Worm (Caenorhabditis elegans): Measurements from ENCODE around the gene R12B2.7.

- TF ChIP-seq nhr-28 (tag; optimal IDR thresholded peaks at IDR 0.05) = no peak
- TF ChIP-seq mab-9 (GFP tag; IDR thresholded peaks at IDR 0.05) = no peak
- no peak for TF ChIP-seq ztf-4 (tag; optimal IDR thresholded peaks at IDR 0.05)
- no peak for TF ChIP-seq fos-1 (tag; optimal IDR thresholded peaks at IDR 0.05)
- no peak for TF ChIP-seq ceh-82 (tag; optimal IDR thresholded peaks at IDR 0.05)
- no peak for TF ChIP-seq skn-1 (tag; optimal IDR thresholded peaks at IDR 0.05)
- no peak for TF ChIP-seq elt-3 (tag; optimal IDR thresholded peaks at IDR 0.05)
- no peak for TF ChIP-seq C04F5.9 (tag; optimal IDR thresholded peaks at IDR 0.05)
- TF ChIP-seq jun-1 (tag; optimal IDR thresholded peaks at IDR 0.05) = no peak
- no peak for TF ChIP-seq zag-1 (tag; optimal IDR thresholded peaks at IDR 0.05)
- no peak for TF ChIP-seq nhr-47 (tag; optimal IDR thresholded peaks at IDR 0.05)
- TF ChIP-seq nhr-90 (tag; optimal IDR thresholded peaks at IDR 0.05; ENCODE audit: poor library complexity) = peak; percentile 35
- TF ChIP-seq nhr-77 (tag; optimal IDR thresholded peaks at IDR 0.05) = no peak
- TF ChIP-seq sup-37 (GFP tag; optimal IDR thresholded peaks at IDR 0.05) = no peak
Measured at ce11 chrIII:5769726-5770235, 45.1 kb upstream of the R12B2.7 start, which contains the start of gene cutl-23.

Data from whole organism, L1 larva.